Fruit fly (Drosophila melanogaster) whole organism, embryonic: ENCODE data around the gene Rab6.
A peak's percentile ranks its signal among the peaks of the same experiment; 100 is the strongest.

Source experiments
- ATbp ChIP-seq: fragments of 200-800 bp; sonication (Bioruptor generic); optimal IDR thresholded peaks from 2 replicates; lab custom pipeline; 2017; ENCODE audit warnings: missing biosample characterization, mild to moderate bottlenecking, missing genetic modification characterization, missing genetic modification reagents
- Ada2b ChIP-seq: fragments of 200-800 bp; sonication (Bioruptor generic); IDR thresholded peaks from 2 replicates; pipeline ENCODE4 v1.3.6; 2022; ENCODE audit warnings: missing biosample characterization, missing genetic modification characterization
- B-H2 ChIP-seq: fragments of 200-800 bp; sonication (Bioruptor generic); optimal IDR thresholded peaks from 2 replicates; lab custom pipeline; 2018; ENCODE audit warnings: missing biosample characterization, mild to moderate bottlenecking, missing genetic modification characterization
- CG10431 ChIP-seq: fragments of 200-800 bp; sonication (Bioruptor generic); optimal IDR thresholded peaks from 3 replicates; lab custom pipeline; 2018; ENCODE audit warnings: missing biosample characterization, mild to moderate bottlenecking, missing genetic modification characterization
- CG10565 ChIP-seq: fragments of 200-800 bp; sonication (Bioruptor generic); optimal IDR thresholded peaks from 3 replicates; lab custom pipeline; 2016; ENCODE audit warnings: missing biosample characterization, mild to moderate bottlenecking, missing genetic modification characterization
- CG11085 ChIP-seq: fragments of 200-800 bp; sonication (Bioruptor generic); IDR thresholded peaks from 2 replicates; pipeline ENCODE4 v1.3.6; 2022; ENCODE audit warnings: missing biosample characterization, missing genetic modification characterization
- CG13296 ChIP-seq: fragments of 200-800 bp; sonication (Bioruptor generic); optimal IDR thresholded peaks from 3 replicates; lab custom pipeline; 2018; ENCODE audit warnings: missing biosample characterization, mild to moderate bottlenecking, missing genetic modification characterization
- CG15696 ChIP-seq: fragments of 200-800 bp; sonication (Bioruptor generic); optimal IDR thresholded peaks from 2 replicates; lab custom pipeline; 2019; ENCODE audit warnings: missing biosample characterization, mild to moderate bottlenecking, missing genetic modification characterization, moderate library complexity
- CG1647 ChIP-seq: fragments of 200-800 bp; sonication (Bioruptor generic); optimal IDR thresholded peaks from 3 replicates; lab custom pipeline; 2016; ENCODE audit warnings: missing biosample characterization, missing genetic modification characterization
- CG16779 ChIP-seq: fragments of 200-800 bp; sonication (Bioruptor generic); IDR thresholded peaks from 2 replicates; pipeline ENCODE4 v1.3.6; 2022; ENCODE audit warnings: missing biosample characterization, missing genetic modification characterization
- CG17802 ChIP-seq: fragments of 200-800 bp; sonication (Bioruptor generic); optimal IDR thresholded peaks from 2 replicates; lab custom pipeline; 2018; ENCODE audit warnings: missing biosample characterization, mild to moderate bottlenecking, missing genetic modification characterization, moderate library complexity
- CG18011 ChIP-seq: fragments of 200-800 bp; sonication (Bioruptor generic); optimal IDR thresholded peaks from 2 replicates; lab custom pipeline; 2017; ENCODE audit warnings: missing biosample characterization, missing genetic modification characterization, mild to moderate bottlenecking, moderate library complexity, missing genotype
- CG18764 ChIP-seq: fragments of 200-800 bp; sonication (Bioruptor generic); optimal IDR thresholded peaks from 3 replicates; lab custom pipeline; 2016; ENCODE audit warnings: missing biosample characterization, missing genetic modification characterization
- CG30431 ChIP-seq: fragments of 200-800 bp; sonication (Bioruptor generic); optimal IDR thresholded peaks from 2 replicates; lab custom pipeline; 2017; ENCODE audit warnings: missing biosample characterization, missing genetic modification characterization
- CG3407 ChIP-seq: fragments of 200-800 bp; sonication (Bioruptor generic); optimal IDR thresholded peaks from 2 replicates; lab custom pipeline; 2018; ENCODE audit warnings: missing biosample characterization, mild to moderate bottlenecking, missing genetic modification characterization
- CG3995 ChIP-seq: fragments of 200-800 bp; sonication (Bioruptor generic); optimal IDR thresholded peaks from 3 replicates; lab custom pipeline; 2016; ENCODE audit warnings: missing biosample characterization, missing genetic modification characterization
- CG5953 ChIP-seq: fragments of 200-800 bp; sonication (Bioruptor generic); IDR thresholded peaks from 2 replicates; pipeline ENCODE4 v1.3.6; 2022; ENCODE audit warnings: missing biosample characterization, missing genetic modification characterization
- CG6813 ChIP-seq: fragments of 200-800 bp; sonication (Bioruptor generic); optimal IDR thresholded peaks from 2 replicates; lab custom pipeline; 2017; ENCODE audit warnings: missing biosample characterization, missing genetic modification characterization, mild to moderate bottlenecking, moderate library complexity, missing genetic modification reagents
- CG8359 ChIP-seq: fragments of 200-800 bp; sonication (Bioruptor generic); optimal IDR thresholded peaks from 2 replicates; lab custom pipeline; 2017; ENCODE audit warnings: missing biosample characterization, mild to moderate bottlenecking, missing genetic modification characterization, borderline replicate concordance
- CHES-1-like ChIP-seq: fragments of 200-800 bp; sonication (Bioruptor generic); optimal IDR thresholded peaks from 2 replicates; lab custom pipeline; 2016; ENCODE audit warnings: missing biosample characterization, missing genetic modification characterization
- CTCF ChIP-seq: fragments of 200-800 bp; sonication (Bioruptor generic); optimal IDR thresholded peaks from 2 replicates; lab custom pipeline; 2017; ENCODE audit warnings: missing biosample characterization, mild to moderate bottlenecking, missing genetic modification characterization, moderate library complexity
- D19A ChIP-seq: fragments of 200-800 bp; optimal IDR thresholded peaks from 3 replicates; lab custom pipeline; 2019; ENCODE audit warnings: missing biosample characterization, mild to moderate bottlenecking, missing genetic modification characterization, moderate library complexity
- Dek ChIP-seq: fragments of 200-800 bp; sonication (Bioruptor generic); optimal IDR thresholded peaks from 3 replicates; lab custom pipeline; 2019; ENCODE audit warnings: missing biosample characterization, mild to moderate bottlenecking, missing genetic modification characterization, moderate library complexity
- Drgx ChIP-seq: fragments of 200-800 bp; sonication (Bioruptor generic); IDR thresholded peaks from 2 replicates; pipeline ENCODE4 v1.3.6; 2022; ENCODE audit warnings: missing biosample characterization, missing genetic modification characterization
- Elba2 ChIP-seq: fragments of 200-800 bp; sonication (Bioruptor generic); optimal IDR thresholded peaks from 3 replicates; lab custom pipeline; 2016; ENCODE audit warnings: missing biosample characterization, missing genetic modification characterization
- H15 ChIP-seq: fragments of 200-800 bp; sonication (Bioruptor generic); IDR thresholded peaks from 3 replicates; pipeline ENCODE4 v1.3.6; 2022; ENCODE audit warnings: missing biosample characterization, missing genetic modification characterization
- Kr ChIP-seq: fragments of 200-800 bp; sonication (Bioruptor generic); optimal IDR thresholded peaks from 2 replicates; lab custom pipeline; 2017; ENCODE audit warnings: missing biosample characterization, mild to moderate bottlenecking, missing genetic modification characterization
- Lim3 ChIP-seq: fragments of 200-800 bp; sonication (Bioruptor generic); IDR thresholded peaks from 2 replicates; pipeline ENCODE4 v1.3.6; 2022; ENCODE audit warnings: missing biosample characterization, missing genetic modification characterization
- Meics ChIP-seq: fragments of 200-800 bp; sonication (Bioruptor generic); optimal IDR thresholded peaks from 2 replicates; lab custom pipeline; 2017; ENCODE audit warnings: missing biosample characterization, mild to moderate bottlenecking, missing genetic modification characterization
- Mrtf ChIP-seq: fragments of 200-800 bp; sonication (Bioruptor generic); IDR thresholded peaks from 3 replicates; pipeline ENCODE4 v1.3.6; 2022; ENCODE audit warnings: missing biosample characterization, missing genetic modification characterization
- Nf-YB ChIP-seq: fragments of 200-800 bp; sonication (Bioruptor generic); optimal IDR thresholded peaks from 3 replicates; lab custom pipeline; 2019; ENCODE audit warnings: missing biosample characterization, mild to moderate bottlenecking, missing genetic modification characterization, moderate library complexity
- Nf-YC ChIP-seq: fragments of 200-800 bp; optimal IDR thresholded peaks from 3 replicates; lab custom pipeline; 2019; ENCODE audit warnings: missing biosample characterization, mild to moderate bottlenecking, missing genetic modification characterization, moderate library complexity
- TFAM ChIP-seq: fragments of 200-800 bp; sonication (Bioruptor generic); optimal IDR thresholded peaks from 2 replicates; lab custom pipeline; 2017; ENCODE audit warnings: missing biosample characterization, missing genetic modification characterization, inconsistent platforms
- Usf ChIP-seq: fragments of 200-800 bp; sonication (Bioruptor generic); optimal IDR thresholded peaks from 2 replicates; lab custom pipeline; 2017; ENCODE audit warnings: missing genotype, missing biosample characterization, missing genetic modification characterization
- cad ChIP-seq: fragments of >200 bp; optimal IDR thresholded peaks from 2 replicates; lab custom pipeline; 2017; ENCODE audit warnings: missing biosample characterization, missing genetic modification characterization
- ci ChIP-seq: fragments of 200-800 bp; sonication (Bioruptor generic); IDR thresholded peaks from 3 replicates; pipeline ENCODE4 v1.3.6; 2022; ENCODE audit warnings: missing biosample characterization, missing genetic modification characterization
- cwo ChIP-seq: fragments of 200-800 bp; sonication (Bioruptor generic); optimal IDR thresholded peaks from 3 replicates; lab custom pipeline; 2017; ENCODE audit warnings: missing biosample characterization, missing genetic modification characterization, mild to moderate bottlenecking, moderate library complexity, missing genetic modification reagents
- dan ChIP-seq: fragments of 200-800 bp; sonication (Bioruptor generic); IDR thresholded peaks from 2 replicates; pipeline ENCODE4 v1.3.6; 2022; ENCODE audit warnings: missing biosample characterization, missing genetic modification characterization
- dm ChIP-seq: fragments of 200-800 bp; sonication (Bioruptor generic); optimal IDR thresholded peaks from 3 replicates; lab custom pipeline; 2016; ENCODE audit warnings: missing biosample characterization, missing genetic modification characterization
- ewg ChIP-seq: fragments of 200-800 bp; sonication (Bioruptor generic); optimal IDR thresholded peaks from 3 replicates; lab custom pipeline; 2017; ENCODE audit warnings: mild to moderate bottlenecking, missing biosample characterization, missing genetic modification reagents, missing genetic modification characterization
- grau ChIP-seq: fragments of 200-800 bp; optimal IDR thresholded peaks from 3 replicates; lab custom pipeline; 2019; ENCODE audit warnings: missing biosample characterization, mild to moderate bottlenecking, missing genetic modification characterization, moderate library complexity
- ken ChIP-seq: fragments of 200-800 bp; sonication (Bioruptor generic); IDR thresholded peaks from 3 replicates; pipeline ENCODE4 v1.3.6; 2022; ENCODE audit warnings: missing biosample characterization, missing genetic modification characterization
- maf-S ChIP-seq: fragments of 200-800 bp; sonication (Bioruptor generic); optimal IDR thresholded peaks from 2 replicates; lab custom pipeline; 2016; ENCODE audit warnings: missing biosample characterization, missing genetic modification characterization
- pita ChIP-seq: fragments of 200-800 bp; sonication (Bioruptor generic); optimal IDR thresholded peaks from 2 replicates; lab custom pipeline; 2017; ENCODE audit warnings: missing biosample characterization, mild to moderate bottlenecking, missing genetic modification characterization
- run ChIP-seq: fragments of 200-800 bp; sonication (Bioruptor generic); optimal IDR thresholded peaks from 3 replicates; lab custom pipeline; 2018; ENCODE audit warnings: missing biosample characterization, mild to moderate bottlenecking, missing genetic modification characterization
- sens ChIP-seq: fragments of 200-800 bp; sonication (Bioruptor generic); peaks from one replicate; lab custom pipeline; 2016; ENCODE audit warnings: missing biosample characterization, missing genetic modification characterization
- sna ChIP-seq: fragments of 200-800 bp; sonication (Bioruptor generic); IDR thresholded peaks from 2 replicates; pipeline ENCODE4 v1.3.6; 2022; ENCODE audit warnings: missing biosample characterization, missing genetic modification characterization; ENCODE audit not compliant: partially characterized antibody
- stwl ChIP-seq: fragments of 200-800 bp; sonication (Bioruptor generic); optimal IDR thresholded peaks from 3 replicates; lab custom pipeline; 2018; ENCODE audit warnings: missing biosample characterization, mild to moderate bottlenecking, missing genetic modification characterization, moderate library complexity
- tgo ChIP-seq: fragments of 200-800 bp; sonication (Bioruptor generic); IDR thresholded peaks from 3 replicates; pipeline ENCODE4 v1.3.6; 2022; ENCODE audit warnings: missing biosample characterization, missing genetic modification characterization
- twi ChIP-seq: fragments of 200-800 bp; optimal IDR thresholded peaks from 2 replicates; lab custom pipeline; 2019; ENCODE audit warnings: missing biosample characterization, mild to moderate bottlenecking, missing genetic modification characterization, moderate library complexity
- wek ChIP-seq: fragments of 200-800 bp; sonication (Bioruptor generic); optimal IDR thresholded peaks from 3 replicates; lab custom pipeline; 2018; ENCODE audit warnings: missing biosample characterization, mild to moderate bottlenecking, missing genetic modification characterization, moderate library complexity

Rab6 gene

DNA sequence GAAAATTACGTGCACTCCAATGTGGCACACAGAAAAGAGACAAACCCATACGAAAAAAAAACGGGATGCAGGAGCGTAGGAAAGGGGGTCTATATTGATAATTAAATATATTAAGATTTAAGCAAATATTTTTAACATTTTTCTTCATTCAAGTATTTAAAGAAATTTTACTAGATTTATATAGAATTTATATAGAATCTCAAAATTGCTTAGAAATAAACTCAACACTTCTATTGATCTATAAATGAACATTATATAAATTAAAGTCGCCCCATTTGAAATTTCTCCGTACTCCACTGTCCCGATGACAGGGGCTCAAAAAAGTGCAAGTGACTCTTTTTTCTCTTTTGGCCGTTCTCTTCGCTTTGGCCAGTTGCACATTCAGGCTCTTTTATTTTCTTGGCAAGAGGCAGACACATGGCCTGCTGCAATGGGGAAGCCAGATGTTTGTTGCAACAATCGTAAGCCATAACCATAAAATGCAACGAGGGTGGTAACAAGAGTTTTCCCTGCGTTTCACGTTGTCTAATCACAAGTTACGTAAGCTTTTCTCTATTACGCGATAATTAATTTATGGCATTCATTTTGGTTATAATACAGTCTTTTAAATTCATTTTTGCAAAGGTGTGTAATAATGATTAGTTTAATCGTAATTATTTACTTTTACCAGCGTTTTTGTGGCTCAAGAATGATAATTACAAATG, 43.1 kb downstream of the Rab6 start (continued):
- no peak for TF ChIP-seq CG8359 (GFP tag; lab: Kevin White, UChicago)
- TF ChIP-seq CG1647: no peak
- TF ChIP-seq CG11085: no peak
- no peak for TF ChIP-seq Usf (GFP tag; lab: Kevin White, UChicago)
- TF ChIP-seq CG10565 (GFP tag; lab: Kevin White, UChicago): no peak
- no peak for TF ChIP-seq dan (GFP tag; lab: Robert Waterston, UW)
- no peak for TF ChIP-seq Meics (GFP tag; lab: Kevin White, UChicago)
- TF ChIP-seq H15: no peak
- TF ChIP-seq sna (GFP tag; lab: Robert Waterston, UW): no peak
- peak; percentile 87 for TF ChIP-seq CG15696
- TF ChIP-seq CG13296 (GFP tag; lab: Kevin White, UChicago): no peak
- TF ChIP-seq Mrtf: no peak
- TF ChIP-seq Drgx (GFP tag; lab: Robert Waterston, UW): peak; percentile 94
- peak; percentile 35 for TF ChIP-seq CG6813 (GFP tag; lab: Kevin White, UChicago)
- peak; percentile 6 for TF ChIP-seq CG3407 (GFP tag; lab: Kevin White, UChicago)
- no peak for TF ChIP-seq Elba2 (GFP tag; lab: Kevin White, UChicago)
- peak; percentile 55 for TF ChIP-seq D19A (tag; lab: Kevin White, UChicago)
- TF ChIP-seq cad (GFP tag; lab: Kevin White, UChicago): peak; percentile 53
- no peak for TF ChIP-seq CTCF (GFP tag; lab: Kevin White, UChicago)
- TF ChIP-seq Lim3 (GFP tag; lab: Robert Waterston, UW): no peak
- TF ChIP-seq ken (GFP tag; lab: Robert Waterston, UW): 0 out of 3 replicates have a peak, but pooled peaks have one; percentile 8
- TF ChIP-seq CG5953 (GFP tag; lab: Robert Waterston, UW): no peak
- no peak for TF ChIP-seq Kr (GFP tag; lab: Kevin White, UChicago)
- no peak for TF ChIP-seq dm
- TF ChIP-seq TFAM (GFP tag; lab: Kevin White, UChicago): no peak
- TF ChIP-seq stwl (tag; lab: Kevin White, UChicago): no peak
- TF ChIP-seq Dek (tag; lab: Kevin White, UChicago): no peak
- TF ChIP-seq tgo (GFP tag; lab: Robert Waterston, UW): no peak; the same call in 2 of the 3 replicates
- TF ChIP-seq CHES-1-like (GFP tag; lab: Kevin White, UChicago): no peak
- TF ChIP-seq CG17802 (tag; lab: Kevin White, UChicago): no peak
- TF ChIP-seq wek: no peak
- no peak for TF ChIP-seq CG3995 (GFP tag; lab: Kevin White, UChicago)
- TF ChIP-seq ewg: peak; percentile 10
- TF ChIP-seq run (tag; lab: Kevin White, UChicago): no peak
- no peak for TF ChIP-seq CG10431 (GFP tag; lab: Kevin White, UChicago)
- TF ChIP-seq CG18011 (GFP tag; lab: Kevin White, UChicago): no peak
- TF ChIP-seq pita (GFP tag; lab: Kevin White, UChicago): no peak
- no peak for TF ChIP-seq ci
- TF ChIP-seq CG18764 (GFP tag; lab: Kevin White, UChicago): no peak
- no peak for TF ChIP-seq CG16779 (GFP tag; lab: Robert Waterston, UW)
- no peak for TF ChIP-seq CG30431 (GFP tag; lab: Kevin White, UChicago)
- TF ChIP-seq Ada2b (GFP tag; lab: Robert Waterston, UW): no peak
- TF ChIP-seq ATbp (GFP tag; lab: Kevin White, UChicago): peak; percentile 38
- peak; percentile 45 for TF ChIP-seq grau (tag; lab: Kevin White, UChicago)
- TF ChIP-seq cwo: no peak
- no peak for TF ChIP-seq maf-S
- no peak for TF ChIP-seq B-H2 (GFP tag; lab: Kevin White, UChicago)
- no peak for TF ChIP-seq Nf-YC (tag; lab: Kevin White, UChicago)
- no peak for TF ChIP-seq twi
- peak; percentile 75 for TF ChIP-seq sens (GFP tag; lab: Kevin White, UChicago)
- peak; percentile 42 for TF ChIP-seq Nf-YB (GFP tag; lab: Kevin White, UChicago)
